Worm (Caenorhabditis elegans) whole organism, midembryonic: ENCODE data around the gene C49C3.21.

Experiments used
- flt-1 ChIP-seq: fragments of 200-800 bp; sonication (Bioruptor generic); IDR thresholded peaks from 2 replicates; pipeline ENCODE4 v1.3.6; 2022; ENCODE audit warnings: missing genetic modification characterization, missing compliant biosample characterization
- ref-1 ChIP-seq: fragments of 200-800 bp; sonication (Bioruptor generic); conservative IDR thresholded peaks from 2 replicates; pipeline ENCODE4 v1.3.6; 2022; ENCODE audit warnings: missing genetic modification reagents, missing genetic modification characterization, missing compliant biosample characterization

- TF ChIP-seq flt-1: no peak
- no peak for TF ChIP-seq ref-1 (GFP tag; lab: Robert Waterston, UW)
These were observed 40.3 kb downstream of the C49C3.21 start, which contains the start of gene C30H6.12 for ce11 chrIV:17383046-17383445.
